Worm (Caenorhabditis elegans) whole organism, late embryonic: ENCODE data around the gene Y43F8C.9.

ENCODE experiments used
- F13H6.1 ChIP-seq: sonication (generic microtip); optimal IDR thresholded peaks from 2 replicates; lab custom pipeline; 2016; ENCODE audit warnings: missing genetic modification characterization, missing compliant biosample characterization
- T23F11.4 ChIP-seq: fragments of 200-800 bp; sonication (Bioruptor generic); optimal IDR thresholded peaks from 2 replicates; lab custom pipeline; 2018; ENCODE audit warnings: mild to moderate bottlenecking, missing genetic modification characterization, missing compliant biosample characterization
- ahr-1 ChIP-seq: sonication (generic microtip); optimal IDR thresholded peaks from 2 replicates; lab custom pipeline; 2016; ENCODE audit warnings: missing genetic modification characterization, missing compliant biosample characterization
- sox-4 ChIP-seq: sonication (generic microtip); optimal IDR thresholded peaks from 2 replicates; lab custom pipeline; 2017; ENCODE audit warnings: mild to moderate bottlenecking, missing genetic modification characterization, inconsistent platforms, missing compliant biosample characterization

ce11 chrV:19613161-19613560 lies 32.7 kb upstream of the Y43F8C.9 start, which contains the start of gene nlp-26:
- TF ChIP-seq T23F11.4 (GFP tag; lab: Kevin White, UChicago) (no peak), sox-4 (tag; lab: Kevin White, UChicago) (no peak), ahr-1 (tag; lab: Kevin White, UChicago) (no peak), F13H6.1 (tag; lab: Kevin White, UChicago) (no peak)
